Worm (Caenorhabditis elegans) whole organism, L3 larva: ENCODE data around the gene str-141.
A peak's percentile ranks its signal among the peaks of the same experiment; 100 is the strongest.

Source experiments
- R02D3.7 ChIP-seq: fragments of 150-350 bp; optimal IDR thresholded peaks from 2 replicates; lab custom pipeline; 2014; ENCODE audit warnings: missing biosample characterization, missing genetic modification characterization
- ZK546.5 ChIP-seq: sonication (generic microtip); optimal IDR thresholded peaks from 2 replicates; lab custom pipeline; 2017; ENCODE audit warnings: missing biosample characterization, missing genetic modification characterization
- aly-2 ChIP-seq: fragments of 150-350 bp; optimal IDR thresholded peaks from 2 replicates; lab custom pipeline; 2014; ENCODE audit warnings: missing biosample characterization, missing genetic modification characterization
- ceh-28 ChIP-seq: fragments of 150-350 bp; optimal IDR thresholded peaks from 2 replicates; lab custom pipeline; 2014; ENCODE audit warnings: missing biosample characterization, missing genetic modification reagents, missing genetic modification characterization
- ceh-82 ChIP-seq: fragments of 150-350 bp; optimal IDR thresholded peaks from 2 replicates; lab custom pipeline; 2014; ENCODE audit warnings: missing biosample characterization, missing genetic modification characterization
- daf-12 ChIP-seq: fragments of 150-350 bp; optimal IDR thresholded peaks from 2 replicates; lab custom pipeline; 2014; ENCODE audit warnings: missing biosample characterization, missing genetic modification reagents, missing genetic modification characterization
- egl-27 ChIP-seq: sonication (generic microtip); optimal IDR thresholded peaks from 4 replicates; lab custom pipeline; 2017; ENCODE audit warnings: missing biosample characterization, missing genetic modification reagents, missing genetic modification characterization
- egl-5 ChIP-seq: fragments of 150-350 bp; optimal IDR thresholded peaks from 2 replicates; lab custom pipeline; 2017; ENCODE audit warnings: missing biosample characterization, missing genetic modification reagents, missing genetic modification characterization, inconsistent platforms
- elt-1 ChIP-seq: fragments of 150-350 bp; optimal IDR thresholded peaks from 2 replicates; lab custom pipeline; 2014; ENCODE audit warnings: missing biosample characterization, missing genetic modification characterization
- elt-2 ChIP-seq: sonication (generic microtip); optimal IDR thresholded peaks from 2 replicates; lab custom pipeline; 2016; ENCODE audit warnings: missing genetic modification reagents, mild to moderate bottlenecking, missing genetic modification characterization, missing compliant biosample characterization
- eor-1 ChIP-seq, 2 experiments: fragments of 150-350 bp; optimal IDR thresholded peaks; 2 replicates each; lab custom pipeline; 2014 to 2018; ENCODE audit warnings: missing biosample characterization in 2 of 2, missing genetic modification characterization in 2 of 2
- fkh-10 ChIP-seq: sonication (generic microtip); optimal IDR thresholded peaks from 2 replicates; lab custom pipeline; 2017; ENCODE audit warnings: missing biosample characterization, missing genetic modification reagents, missing genetic modification characterization
- fkh-2 ChIP-seq: fragments of 150-350 bp; optimal IDR thresholded peaks from 2 replicates; lab custom pipeline; 2014; ENCODE audit warnings: missing biosample characterization, missing genetic modification reagents, missing genetic modification characterization
- fos-1 ChIP-seq: fragments of 150-350 bp; optimal IDR thresholded peaks from 2 replicates; lab custom pipeline; 2014; ENCODE audit warnings: missing biosample characterization, missing genetic modification characterization
- lin-15B ChIP-seq: fragments of 150-350 bp; optimal IDR thresholded peaks from 2 replicates; lab custom pipeline; 2014; ENCODE audit warnings: missing biosample characterization, missing genetic modification characterization
- lin-39 ChIP-seq: fragments of 150-350 bp; optimal IDR thresholded peaks from 2 replicates; lab custom pipeline; 2018; ENCODE audit warnings: missing biosample characterization, missing genetic modification reagents, missing genetic modification characterization
- mdl-1 ChIP-seq: fragments of 150-350 bp; optimal IDR thresholded peaks from 2 replicates; lab custom pipeline; 2014; ENCODE audit warnings: missing biosample characterization, missing genetic modification characterization
- nfya-1 ChIP-seq: sonication (generic microtip); optimal IDR thresholded peaks from 2 replicates; lab custom pipeline; 2017; ENCODE audit warnings: missing genetic modification characterization, mild to moderate bottlenecking, missing compliant biosample characterization, antibody characterized with exemption, moderate library complexity; ENCODE audit not compliant: insufficient read depth
- nhr-23 ChIP-seq: fragments of 150-350 bp; optimal IDR thresholded peaks from 2 replicates; lab custom pipeline; 2014; ENCODE audit warnings: missing biosample characterization, missing genetic modification reagents, missing genetic modification characterization
- nhr-28 ChIP-seq: fragments of 150-350 bp; optimal IDR thresholded peaks from 2 replicates; lab custom pipeline; 2014; ENCODE audit warnings: missing biosample characterization, missing genetic modification characterization
- nhr-43 ChIP-seq: sonication (generic microtip); optimal IDR thresholded peaks from 2 replicates; lab custom pipeline; 2016; ENCODE audit warnings: mild to moderate bottlenecking, missing genetic modification characterization, missing compliant biosample characterization; ENCODE audit not compliant: poor library complexity, severe bottlenecking
- nhr-76 ChIP-seq: fragments of 150-350 bp; sonication (generic microtip); optimal IDR thresholded peaks from 5 replicates; lab custom pipeline; 2014; ENCODE audit warnings: missing biosample characterization, missing genetic modification characterization
- nhr-77 ChIP-seq: fragments of 150-350 bp; optimal IDR thresholded peaks from 2 replicates; lab custom pipeline; 2014; ENCODE audit warnings: missing biosample characterization, missing genetic modification characterization
- pqm-1 ChIP-seq: fragments of 150-350 bp; optimal IDR thresholded peaks from 2 replicates; lab custom pipeline; 2017; ENCODE audit warnings: missing biosample characterization, missing genetic modification characterization, inconsistent platforms
- skn-1 ChIP-seq: fragments of 150-350 bp; optimal IDR thresholded peaks from 2 replicates; lab custom pipeline; 2014; ENCODE audit warnings: missing biosample characterization, missing genetic modification characterization
- snpc-4 ChIP-seq: fragments of 150-350 bp; optimal IDR thresholded peaks from 2 replicates; lab custom pipeline; 2014; ENCODE audit warnings: missing biosample characterization, missing genetic modification characterization
- unc-62 ChIP-seq: fragments of 150-350 bp; sonication (generic microtip); optimal IDR thresholded peaks from 4 replicates; lab custom pipeline; 2014; ENCODE audit warnings: missing biosample characterization, missing genetic modification reagents, missing genetic modification characterization
- ztf-11 ChIP-seq: fragments of 150-350 bp; optimal IDR thresholded peaks from 2 replicates; lab custom pipeline; 2014; ENCODE audit warnings: missing biosample characterization, missing genetic modification characterization
- ztf-4 ChIP-seq: fragments of 150-350 bp; optimal IDR thresholded peaks from 2 replicates; lab custom pipeline; 2014; ENCODE audit warnings: missing biosample characterization, missing genetic modification characterization

Gene str-141

DNA sequence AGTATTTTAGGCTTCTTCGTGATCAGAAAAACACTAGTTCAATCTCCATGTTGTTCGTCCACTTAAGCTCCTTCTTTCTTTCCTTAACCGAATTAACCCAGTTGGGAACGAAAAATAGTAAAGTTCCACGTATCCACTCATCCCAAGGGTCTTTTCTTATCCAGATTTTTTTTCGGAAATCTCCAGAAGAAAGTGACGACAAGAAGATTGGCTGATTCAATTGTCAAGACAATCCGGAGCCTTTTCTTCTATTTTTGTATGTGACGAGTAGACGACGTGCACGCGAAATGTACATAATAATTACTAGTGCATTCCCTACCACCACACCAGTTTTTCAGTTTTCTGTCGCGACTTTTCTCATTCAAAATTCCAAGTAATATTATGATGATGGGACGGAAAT, 27.6 kb upstream of the str-141 start:
- TF ChIP-seq fkh-10 (peak; percentile 35), mdl-1 (tag; lab: Kevin White, UChicago) (no peak)

DNA sequence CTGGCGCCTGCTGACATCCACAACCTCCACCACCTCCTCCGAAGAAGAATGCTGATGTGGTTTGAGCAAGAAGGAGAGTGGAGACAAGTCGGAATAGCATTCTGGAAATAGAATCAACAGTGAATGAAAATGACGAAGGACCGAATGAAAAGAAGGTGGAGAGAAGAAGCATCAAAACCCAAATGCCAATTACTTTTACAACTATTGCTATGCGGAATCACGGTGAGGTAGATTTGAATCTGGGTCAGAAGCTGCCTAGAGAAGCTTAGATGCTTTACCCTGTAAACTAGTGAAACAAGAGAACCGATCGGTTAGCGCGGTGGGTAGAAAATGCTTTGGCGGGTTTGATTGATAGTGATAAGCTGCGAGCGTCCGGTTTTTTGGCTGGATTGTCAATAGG, 23.3 kb upstream of the str-141 start, which contains the start of gene grl-7:
grl-7 (minus strand) TSS at position 101 of the 400 bp plus-strand sequence.
- TF ChIP-seq lin-39 (tag; lab: Kevin White, UChicago) (no peak), nhr-43 (tag; lab: Kevin White, UChicago) (peak; percentile 30)

DNA sequence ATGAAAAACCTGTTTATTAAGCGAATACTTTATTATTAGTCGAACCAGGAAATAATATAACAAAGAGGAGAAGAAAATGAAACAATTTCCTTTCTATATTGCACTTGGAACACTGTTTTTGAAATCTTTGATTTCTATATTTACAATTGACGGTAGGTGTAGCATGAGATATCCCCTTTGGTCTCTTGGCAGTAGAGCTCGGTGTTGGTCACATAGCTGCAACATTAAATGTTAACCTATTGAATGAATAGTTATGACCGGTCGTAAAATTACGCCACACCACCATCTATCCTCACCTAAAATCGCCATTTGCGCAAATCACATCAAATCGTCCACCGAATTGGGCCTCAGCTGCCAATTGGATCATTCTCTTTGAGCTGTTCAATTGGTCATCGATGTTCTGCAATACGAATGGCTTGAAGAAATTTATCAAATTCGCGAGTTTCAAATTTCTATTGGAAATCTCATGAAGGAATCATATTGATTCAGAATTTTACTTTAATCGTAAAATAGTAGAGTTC, 21.3 kb upstream of the str-141 start:
- no peak for TF ChIP-seq lin-15B (tag; lab: Kevin White, UChicago)
- TF ChIP-seq fkh-2: no peak
- no peak for TF ChIP-seq mdl-1 (tag; lab: Kevin White, UChicago)
- no peak for TF ChIP-seq egl-5 (tag; lab: Kevin White, UChicago)
- no peak for TF ChIP-seq elt-1 (tag; lab: Kevin White, UChicago)
- no peak for TF ChIP-seq elt-2
- TF ChIP-seq nhr-23 (tag; lab: Kevin White, UChicago): no peak
- TF ChIP-seq skn-1: no peak
- TF ChIP-seq nhr-76 (tag; lab: Kevin White, UChicago): no peak
- no peak for TF ChIP-seq daf-12 (tag; lab: Kevin White, UChicago)
- TF ChIP-seq pqm-1 (tag; lab: Kevin White, UChicago): no peak
- no peak for TF ChIP-seq fos-1 (tag; lab: Kevin White, UChicago)
- no peak for TF ChIP-seq aly-2 (tag; lab: Kevin White, UChicago)
- no peak for TF ChIP-seq ztf-4 (tag; lab: Kevin White, UChicago)
- TF ChIP-seq R02D3.7 (tag; lab: Kevin White, UChicago): no peak
- no peak for TF ChIP-seq egl-27
- no peak for TF ChIP-seq lin-39 (tag; lab: Kevin White, UChicago)
- no peak for TF ChIP-seq eor-1 (tag; optimal IDR thresholded peaks at IDR 0.05; lab: Kevin White, UChicago)
- no peak for TF ChIP-seq ZK546.5 (tag; lab: Kevin White, UChicago)

DNA sequence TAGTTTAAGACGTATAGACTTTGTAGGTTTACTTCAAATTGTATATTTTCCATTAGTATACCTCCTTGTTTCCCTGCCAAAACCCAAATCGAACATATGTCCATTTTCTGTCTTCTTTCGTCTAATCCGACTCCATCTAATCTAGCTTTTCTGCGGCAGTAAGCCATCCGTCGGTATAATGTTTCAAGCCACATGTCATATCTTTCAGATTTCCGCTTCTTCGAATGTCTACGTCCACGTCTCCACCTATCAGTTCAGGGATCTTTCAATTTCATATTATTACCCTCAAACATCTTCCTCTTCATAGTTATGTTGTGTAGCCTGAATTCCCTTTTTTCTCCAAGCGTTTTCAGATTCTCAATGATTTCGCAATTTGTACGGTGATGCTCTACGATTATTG, 20.5 kb upstream of the str-141 start:
- TF ChIP-seq nhr-28 (tag; lab: Kevin White, UChicago) (peak; percentile 15), nhr-43 (tag; lab: Kevin White, UChicago) (peak; percentile 48), elt-1 (tag; lab: Kevin White, UChicago) (peak; percentile 60), daf-12 (tag; lab: Kevin White, UChicago) (no peak)

DNA sequence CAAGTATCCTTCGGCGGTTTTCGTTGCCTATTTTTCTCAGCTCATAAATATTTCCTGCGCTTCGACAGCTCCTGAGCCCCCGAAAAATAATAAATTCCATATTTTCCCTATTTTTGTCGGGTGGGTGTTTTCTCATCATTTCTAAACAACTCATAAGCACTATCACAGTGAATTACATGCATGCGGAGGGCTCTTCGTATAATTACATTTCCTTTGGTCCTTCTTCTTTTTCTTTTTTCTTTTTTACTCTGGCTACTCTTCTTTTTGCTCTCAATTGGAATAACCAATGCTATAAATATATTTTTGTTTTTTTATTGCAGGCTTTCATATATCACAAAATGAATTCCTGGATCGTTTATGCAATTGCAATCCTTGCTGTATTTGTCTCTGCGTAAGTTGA, 18.3 kb upstream of the str-141 start, which contains the start of gene T02E9.5:
T02E9.5 (plus strand) TSS at position 321 of the 400 bp plus-strand sequence.
- no peak for TF ChIP-seq ceh-28
- no peak for TF ChIP-seq snpc-4 (tag; lab: Kevin White, UChicago)
- no peak for TF ChIP-seq ztf-11 (tag; lab: Kevin White, UChicago)
- TF ChIP-seq ceh-82 (tag; lab: Kevin White, UChicago): no peak
- no peak for TF ChIP-seq unc-62 (GFP tag; lab: Kevin White, UChicago)
- TF ChIP-seq, all 47 proteins: peak for 0

DNA sequence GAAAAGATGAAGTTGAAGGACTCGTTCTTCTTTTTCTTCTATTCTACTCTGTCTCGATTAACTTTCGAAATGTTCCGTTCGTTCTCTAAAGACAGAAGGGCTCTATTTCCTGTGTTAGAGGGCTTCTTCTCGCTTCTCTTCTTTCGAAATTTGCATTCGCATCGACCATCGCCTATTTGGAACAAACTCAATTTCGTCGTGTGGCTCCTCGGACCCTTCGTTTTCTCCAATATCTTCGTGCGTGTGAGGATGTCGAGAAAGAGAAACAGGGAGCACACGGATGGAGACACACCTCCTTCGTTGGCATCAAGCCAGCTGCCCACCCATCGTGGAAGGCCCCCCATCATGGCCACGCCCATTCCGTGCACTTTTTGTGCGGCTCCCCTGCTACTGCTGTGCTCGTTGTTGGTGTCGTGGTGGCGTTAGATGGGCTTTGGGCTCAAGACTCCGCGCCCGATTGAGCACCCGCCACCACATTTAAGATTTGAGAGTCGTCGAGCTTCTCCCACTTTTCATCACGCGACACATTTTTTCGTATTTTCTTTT, 17.6 kb upstream of the str-141 start:
- TF ChIP-seq eor-1 (tag; optimal IDR thresholded peaks at IDR 0.05; lab: Kevin White, UChicago) (no peak), nhr-77 (tag; lab: Kevin White, UChicago) (no peak), nfya-1 (tag; lab: Kevin White, UChicago) (peak; percentile 27), ceh-82 (tag; lab: Kevin White, UChicago) (no peak), mdl-1 (tag; lab: Kevin White, UChicago) (no peak), unc-62 (GFP tag; lab: Kevin White, UChicago) (no peak), egl-5 (tag; lab: Kevin White, UChicago) (no peak), egl-27 (no peak), ZK546.5 (tag; lab: Kevin White, UChicago) (no peak), nhr-43 (tag; lab: Kevin White, UChicago) (no peak), pqm-1 (tag; lab: Kevin White, UChicago) (no peak), fkh-10 (peak; percentile 91)
